Worm (Caenorhabditis elegans) whole organism, L2 larva: Measurements from ENCODE around the gene C53B4.3.

Experiments used
- C34F6.9 ChIP-seq: fragments of 150-350 bp; optimal IDR thresholded peaks from 2 replicates; lab custom pipeline; 2014; ENCODE audit warnings: missing biosample characterization, missing genetic modification characterization
- F13H6.1 ChIP-seq: sonication (generic microtip); optimal IDR thresholded peaks from 2 replicates; lab custom pipeline; 2016; ENCODE audit warnings: missing genetic modification characterization, missing compliant biosample characterization
- R02D3.7 ChIP-seq: fragments of 150-350 bp; optimal IDR thresholded peaks from 2 replicates; lab custom pipeline; 2014; ENCODE audit warnings: missing biosample characterization, missing genetic modification characterization
- Y55F3AM.14 ChIP-seq: fragments of 200-800 bp; sonication (Bioruptor generic); optimal IDR thresholded peaks from 2 replicates; lab custom pipeline; 2018; ENCODE audit warnings: mild to moderate bottlenecking, missing genetic modification characterization, missing compliant biosample characterization
- alr-1 ChIP-seq: fragments of 150-350 bp; optimal IDR thresholded peaks from 2 replicates; lab custom pipeline; 2014; ENCODE audit warnings: missing biosample characterization, missing genetic modification characterization
- aly-2 ChIP-seq: fragments of 150-350 bp; optimal IDR thresholded peaks from 2 replicates; lab custom pipeline; 2014; ENCODE audit warnings: missing biosample characterization, missing genetic modification characterization
- blmp-1 ChIP-seq: sonication (generic microtip); optimal IDR thresholded peaks from 2 replicates; lab custom pipeline; 2017; ENCODE audit warnings: missing genetic modification characterization, mild to moderate bottlenecking, missing compliant biosample characterization, antibody characterized with exemption, moderate library complexity; ENCODE audit not compliant: insufficient read depth
- ceh-16 ChIP-seq: fragments of 150-350 bp; optimal IDR thresholded peaks from 2 replicates; lab custom pipeline; 2014; ENCODE audit warnings: missing biosample characterization, missing genetic modification characterization
- ceh-82 ChIP-seq: fragments of 150-350 bp; optimal IDR thresholded peaks from 2 replicates; lab custom pipeline; 2014; ENCODE audit warnings: missing biosample characterization, missing genetic modification characterization
- crh-2 ChIP-seq: sonication (generic microtip); optimal IDR thresholded peaks from 2 replicates; lab custom pipeline; 2017; ENCODE audit warnings: missing biosample characterization, missing genetic modification characterization
- dmd-4 ChIP-seq: sonication (generic microtip); optimal IDR thresholded peaks from 2 replicates; lab custom pipeline; 2017; ENCODE audit warnings: missing biosample characterization, missing genetic modification characterization
- egl-27 ChIP-seq: sonication (generic microtip); optimal IDR thresholded peaks from 3 replicates; lab custom pipeline; 2017; ENCODE audit warnings: missing biosample characterization, missing genetic modification reagents, missing genetic modification characterization
- elt-1 ChIP-seq: fragments of 150-350 bp; optimal IDR thresholded peaks from 2 replicates; lab custom pipeline; 2014; ENCODE audit warnings: missing biosample characterization, missing genetic modification characterization
- elt-3 ChIP-seq: sonication (generic microtip); optimal IDR thresholded peaks from 2 replicates; lab custom pipeline; 2017; ENCODE audit warnings: missing biosample characterization, missing genetic modification characterization
- fos-1 ChIP-seq: fragments of 150-350 bp; optimal IDR thresholded peaks from 2 replicates; lab custom pipeline; 2014; ENCODE audit warnings: missing biosample characterization, missing genetic modification characterization
- gmeb-1 ChIP-seq: fragments of 150-350 bp; optimal IDR thresholded peaks from 2 replicates; lab custom pipeline; 2014; ENCODE audit warnings: missing biosample characterization, missing genetic modification characterization
- lin-11 ChIP-seq: fragments of 150-350 bp; sonication (generic microtip); optimal IDR thresholded peaks from 2 replicates; lab custom pipeline; 2014; ENCODE audit warnings: missing biosample characterization, missing genetic modification characterization, inconsistent platforms, mixed read lengths
- lin-13 ChIP-seq: fragments of 150-350 bp; optimal IDR thresholded peaks from 2 replicates; lab custom pipeline; 2014; ENCODE audit warnings: missing biosample characterization, missing genetic modification reagents, missing genetic modification characterization
- lin-39 ChIP-seq: fragments of 150-350 bp; optimal IDR thresholded peaks from 2 replicates; lab custom pipeline; 2014; ENCODE audit warnings: missing biosample characterization, missing genetic modification reagents, missing genetic modification characterization
- lsy-2 ChIP-seq, 2 experiments: fragments of 150-350 bp in 1 of 2; sonication (generic microtip) in 1 of 2; optimal IDR thresholded peaks; 2 replicates each; lab custom pipeline; 2014 to 2017; ENCODE audit warnings: missing biosample characterization in 2 of 2, missing genetic modification characterization in 2 of 2
- mab-5 ChIP-seq: fragments of 150-350 bp; optimal IDR thresholded peaks from 2 replicates; lab custom pipeline; 2014; ENCODE audit warnings: missing biosample characterization, missing genetic modification characterization
- mbf-1 ChIP-seq: sonication (generic microtip); optimal IDR thresholded peaks from 2 replicates; lab custom pipeline; 2017; ENCODE audit warnings: missing biosample characterization, missing genetic modification characterization
- mdl-1 ChIP-seq, 2 experiments: fragments of 150-350 bp in 1 of 2; sonication (generic microtip) in 1 of 2; optimal IDR thresholded peaks; 2 replicates each; lab custom pipeline; 2017; ENCODE audit warnings: missing biosample characterization in 2 of 2, missing genetic modification characterization in 2 of 2
- nhr-10 ChIP-seq: sonication (generic microtip); optimal IDR thresholded peaks from 2 replicates; lab custom pipeline; 2017; ENCODE audit warnings: missing biosample characterization, missing genetic modification characterization
- nhr-11 ChIP-seq: fragments of 150-350 bp; optimal IDR thresholded peaks from 2 replicates; lab custom pipeline; 2014; ENCODE audit warnings: missing biosample characterization, missing genetic modification characterization
- nhr-12 ChIP-seq: fragments of 150-350 bp; optimal IDR thresholded peaks from 2 replicates; lab custom pipeline; 2014; ENCODE audit warnings: missing biosample characterization, missing genetic modification characterization
- nhr-129 ChIP-seq: fragments of 150-350 bp; optimal IDR thresholded peaks from 2 replicates; lab custom pipeline; 2014; ENCODE audit warnings: missing biosample characterization, missing genetic modification characterization
- nhr-21 ChIP-seq: fragments of 150-350 bp; optimal IDR thresholded peaks from 2 replicates; lab custom pipeline; 2014; ENCODE audit warnings: missing biosample characterization, missing genetic modification characterization
- nhr-23 ChIP-seq: fragments of 150-350 bp; optimal IDR thresholded peaks from 2 replicates; lab custom pipeline; 2014; ENCODE audit warnings: missing biosample characterization, missing genetic modification reagents, missing genetic modification characterization
- nhr-237 ChIP-seq: fragments of 150-350 bp; optimal IDR thresholded peaks from 2 replicates; lab custom pipeline; 2014; ENCODE audit warnings: missing biosample characterization, missing genetic modification characterization
- nhr-25 ChIP-seq: fragments of 150-350 bp; sonication (generic microtip); optimal IDR thresholded peaks from 3 replicates; lab custom pipeline; 2014; ENCODE audit warnings: missing biosample characterization, missing genetic modification characterization
- nhr-6 ChIP-seq: fragments of 150-350 bp; optimal IDR thresholded peaks from 2 replicates; lab custom pipeline; 2014; ENCODE audit warnings: missing biosample characterization, missing genetic modification characterization
- nhr-77 ChIP-seq: fragments of 150-350 bp; optimal IDR thresholded peaks from 2 replicates; lab custom pipeline; 2014; ENCODE audit warnings: missing biosample characterization, missing genetic modification characterization
- peb-1 ChIP-seq: fragments of 150-350 bp; optimal IDR thresholded peaks from 2 replicates; lab custom pipeline; 2014; ENCODE audit warnings: missing biosample characterization, missing genetic modification characterization
- sem-4 ChIP-seq: fragments of 150-350 bp; optimal IDR thresholded peaks from 2 replicates; lab custom pipeline; 2014; ENCODE audit warnings: missing biosample characterization, missing genetic modification reagents, missing genetic modification characterization
- skn-1 ChIP-seq: sonication (generic microtip); optimal IDR thresholded peaks from 2 replicates; lab custom pipeline; 2017; ENCODE audit warnings: missing biosample characterization, missing genetic modification characterization
- sma-3 ChIP-seq: sonication (generic microtip); optimal IDR thresholded peaks from 2 replicates; lab custom pipeline; 2016; ENCODE audit warnings: missing genetic modification reagents, missing genetic modification characterization, missing compliant biosample characterization
- sma-9 ChIP-seq, 2 experiments: fragments of 150-350 bp in 1 of 2; sonication (generic microtip) in 1 of 2; optimal IDR thresholded peaks; 2 replicates each; lab custom pipeline; 2014 to 2016; ENCODE audit warnings: missing genetic modification characterization in 2 of 2, mild to moderate bottlenecking in 1 of 2, missing biosample characterization in 1 of 2, missing compliant biosample characterization in 1 of 2, missing genetic modification reagents in 1 of 2, moderate library complexity in 1 of 2
- snpc-4 ChIP-seq: fragments of 150-350 bp; optimal IDR thresholded peaks from 2 replicates; lab custom pipeline; 2014; ENCODE audit warnings: missing biosample characterization, missing genetic modification characterization
- unc-55 ChIP-seq: fragments of 150-350 bp; sonication (generic microtip); optimal IDR thresholded peaks from 3 replicates; lab custom pipeline; 2014; ENCODE audit warnings: missing biosample characterization, missing genetic modification reagents, missing genetic modification characterization
- unc-62 ChIP-seq: fragments of 150-350 bp; optimal IDR thresholded peaks from 2 replicates; lab custom pipeline; 2014; ENCODE audit warnings: missing biosample characterization, missing genetic modification reagents, missing genetic modification characterization
- zag-1 ChIP-seq: fragments of 150-350 bp; optimal IDR thresholded peaks from 2 replicates; lab custom pipeline; 2014; ENCODE audit warnings: missing biosample characterization, missing genetic modification characterization
- ztf-1 ChIP-seq: fragments of 200-800 bp; sonication (Bioruptor generic); conservative IDR thresholded peaks from 2 replicates; pipeline ENCODE4 v1.3.6; 2022; ENCODE audit warnings: missing genetic modification characterization, missing compliant biosample characterization
- ztf-11 ChIP-seq: sonication (generic microtip); optimal IDR thresholded peaks from 2 replicates; lab custom pipeline; 2017; ENCODE audit warnings: missing biosample characterization, missing genetic modification characterization
- ztf-4 ChIP-seq: fragments of 150-350 bp; optimal IDR thresholded peaks from 2 replicates; lab custom pipeline; 2014; ENCODE audit warnings: missing biosample characterization, missing genetic modification characterization

C53B4.3 gene

ce11 chrIV:8973249-8973958 lies at the start of gene C53B4.3:
Gene C53B4.3 (minus strand): TSS chrIV:8973712.
- TF ChIP-seq F13H6.1 (peak; percentile 81), ceh-82 (no peak), nhr-21 (tag; lab: Kevin White, UChicago) (no peak), R02D3.7 (tag; lab: Kevin White, UChicago) (no peak), ztf-11 (tag; lab: Kevin White, UChicago) (no peak), lin-11 (tag; lab: Kevin White, UChicago) (peak; percentile 7), peb-1 (tag; lab: Kevin White, UChicago) (no peak), fos-1 (tag; lab: Kevin White, UChicago) (peak; percentile 29), nhr-23 (tag; lab: Kevin White, UChicago) (no peak), nhr-25 (tag; lab: Kevin White, UChicago) (peak; percentile 70), egl-27 (tag; lab: Kevin White, UChicago) (no peak), lin-39 (tag; lab: Kevin White, UChicago) (no peak), dmd-4 (tag; lab: Kevin White, UChicago) (peak; percentile 28), ztf-4 (tag; lab: Kevin White, UChicago) (peak; percentile 1), unc-62 (GFP tag; lab: Kevin White, UChicago) (no peak), C34F6.9 (tag; lab: Kevin White, UChicago) (peak; percentile 68), unc-55 (GFP tag; lab: Kevin White, UChicago) (peak; percentile 65), lsy-2 (tag; optimal IDR thresholded peaks at IDR 0.05; lab: Kevin White, UChicago) (peak; percentile 51 to 75), nhr-237 (tag; lab: Kevin White, UChicago) (no peak), nhr-6 (tag; lab: Kevin White, UChicago) (no peak), alr-1 (no peak), nhr-10 (tag; lab: Kevin White, UChicago) (no peak), elt-1 (no peak), mab-5 (tag; lab: Kevin White, UChicago) (no peak), mbf-1 (no peak), sma-9 (GFP tag; optimal IDR thresholded peaks at IDR 0.05; lab: Kevin White, UChicago) (peak; percentile 89), sma-9 (tag; optimal IDR thresholded peaks at IDR 0.05; lab: Kevin White, UChicago) (no peak), lin-13 (GFP tag; lab: Kevin White, UChicago) (peak; percentile 19), Y55F3AM.14 (no peak), nhr-12 (tag; lab: Kevin White, UChicago) (no peak), mdl-1 (tag; optimal IDR thresholded peaks at IDR 0.05; lab: Kevin White, UChicago) (no peak), ztf-1 (GFP tag; lab: Robert Waterston, UW) (no peak), aly-2 (tag; lab: Kevin White, UChicago) (no peak), zag-1 (no peak), sem-4 (tag; lab: Kevin White, UChicago) (peak; percentile 26), nhr-11 (tag; lab: Kevin White, UChicago) (no peak), gmeb-1 (tag; lab: Kevin White, UChicago) (peak; percentile 58), crh-2 (tag; lab: Kevin White, UChicago) (peak; percentile 39), skn-1 (tag; lab: Kevin White, UChicago) (no peak), blmp-1 (no peak), nhr-77 (tag; lab: Kevin White, UChicago) (no peak), nhr-129 (tag; lab: Kevin White, UChicago) (peak; percentile 24), snpc-4 (tag; lab: Kevin White, UChicago) (no peak), ceh-16 (no peak), sma-3 (GFP tag; lab: Kevin White, UChicago) (peak; percentile 76), elt-3 (no peak)
- TF ChIP-seq, all 48 proteins: peak for 16
